Worm (Caenorhabditis elegans) whole organism, L3 larva: ENCODE results near the gene F19C7.2.

Experiments used
- aly-2 ChIP-seq: fragments of 150-350 bp; optimal IDR thresholded peaks from 2 replicates; lab custom pipeline; 2014; ENCODE audit warnings: missing biosample characterization, missing genetic modification characterization
- egl-27 ChIP-seq: sonication (generic microtip); optimal IDR thresholded peaks from 4 replicates; lab custom pipeline; 2017; ENCODE audit warnings: missing biosample characterization, missing genetic modification reagents, missing genetic modification characterization
- fkh-10 ChIP-seq: sonication (generic microtip); optimal IDR thresholded peaks from 2 replicates; lab custom pipeline; 2017; ENCODE audit warnings: missing biosample characterization, missing genetic modification reagents, missing genetic modification characterization
- lin-15B ChIP-seq: fragments of 150-350 bp; optimal IDR thresholded peaks from 2 replicates; lab custom pipeline; 2014; ENCODE audit warnings: missing biosample characterization, missing genetic modification characterization
- lin-39 ChIP-seq: fragments of 150-350 bp; optimal IDR thresholded peaks from 2 replicates; lab custom pipeline; 2018; ENCODE audit warnings: missing biosample characterization, missing genetic modification reagents, missing genetic modification characterization
- nhr-237 ChIP-seq: fragments of 150-350 bp; optimal IDR thresholded peaks from 2 replicates; lab custom pipeline; 2014; ENCODE audit warnings: missing biosample characterization, missing genetic modification characterization
- nhr-76 ChIP-seq: fragments of 150-350 bp; sonication (generic microtip); optimal IDR thresholded peaks from 5 replicates; lab custom pipeline; 2014; ENCODE audit warnings: missing biosample characterization, missing genetic modification characterization

DNA sequence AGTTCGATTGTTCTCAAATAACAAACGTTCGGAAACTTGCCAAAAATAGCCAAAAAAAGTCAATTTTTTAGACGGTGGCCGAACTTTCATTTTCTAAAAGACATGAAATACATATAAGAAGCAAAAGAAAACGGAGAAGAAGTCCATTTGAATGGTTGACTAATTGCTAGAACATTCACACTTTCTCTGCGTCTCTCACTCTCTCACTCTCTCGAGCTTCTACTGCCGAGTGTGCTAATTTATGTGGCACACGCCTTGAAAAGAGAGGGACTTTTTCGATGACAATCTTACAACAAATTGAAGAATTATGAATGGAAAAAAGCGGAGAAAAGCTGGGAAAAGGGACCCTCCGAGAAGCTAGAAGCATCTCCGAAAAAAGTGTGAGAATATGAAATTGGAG, 25.7 kb upstream of the F19C7.2 start:
- TF ChIP-seq fkh-10 (GFP tag; lab: Kevin White, UChicago) (no peak), lin-39 (tag; lab: Kevin White, UChicago) (no peak), aly-2 (no peak), nhr-237 (tag; lab: Kevin White, UChicago) (no peak), egl-27 (tag; lab: Kevin White, UChicago) (no peak), lin-15B (tag; lab: Kevin White, UChicago) (no peak), nhr-76 (tag; lab: Kevin White, UChicago) (no peak)
